Worm (Caenorhabditis elegans) whole organism, midembryonic: ENCODE results near the gene ctl-1.

ENCODE experiments used
- T22C8.4 ChIP-seq: fragments of 200-800 bp; sonication (Bioruptor generic); IDR thresholded peaks from 2 replicates; pipeline ENCODE4 v1.3.6; 2022; ENCODE audit warnings: missing genetic modification characterization, missing compliant biosample characterization
- cog-1 ChIP-seq: sonication (generic microtip); optimal IDR thresholded peaks from 2 replicates; lab custom pipeline; 2016; ENCODE audit warnings: missing genetic modification characterization, missing compliant biosample characterization
- klf-2 ChIP-seq: fragments of 200-800 bp; sonication (Bioruptor generic); conservative IDR thresholded peaks from 2 replicates; pipeline ENCODE4 v1.3.6; 2022; ENCODE audit warnings: missing genetic modification reagents, missing genetic modification characterization, missing compliant biosample characterization
- med-1 ChIP-seq: sonication (generic microtip); optimal IDR thresholded peaks from 2 replicates; lab custom pipeline; 2017; ENCODE audit warnings: missing genetic modification characterization, mild to moderate bottlenecking, missing compliant biosample characterization, antibody characterized with exemption, missing genetic modification reagents; ENCODE audit not compliant: insufficient read depth
- ref-1 ChIP-seq: fragments of 200-800 bp; sonication (Bioruptor generic); conservative IDR thresholded peaks from 2 replicates; pipeline ENCODE4 v1.3.6; 2022; ENCODE audit warnings: missing genetic modification reagents, missing genetic modification characterization, missing compliant biosample characterization
- tab-1 ChIP-seq: fragments of 200-800 bp; sonication (Bioruptor generic); IDR thresholded peaks from 2 replicates; pipeline ENCODE4 v1.3.6; 2022; ENCODE audit warnings: missing genetic modification characterization, missing compliant biosample characterization
- ztf-23 ChIP-seq: fragments of 200-800 bp; sonication (Bioruptor generic); IDR thresholded peaks from 2 replicates; pipeline ENCODE4 v1.3.6; 2022; ENCODE audit warnings: missing genetic modification reagents, missing genetic modification characterization, missing compliant biosample characterization

ce11 chrII:14292519-14292918, 13.5 kb downstream of the ctl-1 start, which contains the start of gene Y54G11A.4:
- TF ChIP-seq med-1 (GFP tag; lab: Kevin White, UChicago) (no peak), klf-2 (GFP tag; lab: Robert Waterston, UW) (no peak), T22C8.4 (no peak), tab-1 (no peak), ztf-23 (GFP tag; lab: Robert Waterston, UW) (no peak), ref-1 (GFP tag; lab: Robert Waterston, UW) (no peak), cog-1 (tag; lab: Kevin White, UChicago) (no peak)
